Worm (Caenorhabditis elegans) whole organism, midembryonic: Measurements from ENCODE around the gene fust-1.

Experiments
- flt-1 ChIP-seq: fragments of 200-800 bp; sonication (Bioruptor generic); IDR thresholded peaks from 2 replicates; pipeline ENCODE4 v1.3.6; 2022; ENCODE audit warnings: missing genetic modification characterization, missing compliant biosample characterization
- med-1 ChIP-seq: sonication (generic microtip); optimal IDR thresholded peaks from 2 replicates; lab custom pipeline; 2017; ENCODE audit warnings: missing genetic modification characterization, mild to moderate bottlenecking, missing compliant biosample characterization, antibody characterized with exemption, missing genetic modification reagents; ENCODE audit not compliant: insufficient read depth
- tab-1 ChIP-seq: fragments of 200-800 bp; sonication (Bioruptor generic); IDR thresholded peaks from 2 replicates; pipeline ENCODE4 v1.3.6; 2022; ENCODE audit warnings: missing genetic modification characterization, missing compliant biosample characterization

DNA sequence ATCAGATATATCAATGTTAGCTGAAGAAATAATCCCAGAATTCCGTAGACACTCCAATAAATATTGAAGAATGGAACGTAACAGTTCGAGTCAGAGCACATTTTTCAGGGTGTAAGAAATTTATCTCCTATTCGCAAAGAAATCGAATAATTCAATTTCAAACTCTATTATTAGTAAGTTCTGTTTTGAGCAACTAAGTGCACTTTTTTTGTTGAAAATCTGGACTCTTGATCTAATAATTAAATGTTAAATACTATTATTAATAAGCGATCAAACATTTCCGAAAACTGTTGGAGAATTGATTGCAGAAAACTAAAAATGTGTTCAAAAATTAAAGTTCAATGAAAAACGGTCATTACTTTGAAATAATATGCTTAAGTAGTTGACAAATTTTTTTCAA lies 50.7 kb downstream of the fust-1 start, which contains the start of gene srd-56:
- TF ChIP-seq flt-1 (GFP tag; lab: Robert Waterston, UW): no peak
- no peak for TF ChIP-seq med-1 (GFP tag; lab: Kevin White, UChicago)
- TF ChIP-seq tab-1 (GFP tag; lab: Robert Waterston, UW): no peak
